Fruit fly (Drosophila melanogaster): ENCODE data around the gene CG14418.

The CG14418 gene

dm6 chrX:2907105-2907694 is 23.7 kb upstream of the CG14418 start (continued):
- TF ChIP-seq CG31441 (GFP tag; IDR thresholded peaks at IDR 0.05) (0 out of 2 replicates have a peak, but pooled peaks have one; percentile 23), abd-A (tag; optimal IDR thresholded peaks at IDR 0.05) (no peak), Nf-YA (GFP tag; IDR thresholded peaks at IDR 0.05) (no peak), Fer2 (tag; optimal IDR thresholded peaks at IDR 0.05) (no peak), CG30431 (GFP tag; optimal IDR thresholded peaks at IDR 0.05) (no peak), crp (GFP tag; optimal IDR thresholded peaks at IDR 0.05) (no peak), slp2 (GFP tag; optimal IDR thresholded peaks at IDR 0.05) (no peak), CG17802 (tag; optimal IDR thresholded peaks at IDR 0.05) (no peak), slbo (GFP tag; IDR thresholded peaks at IDR 0.05) (no peak), CG3281 (GFP tag; optimal IDR thresholded peaks at IDR 0.05) (no peak), salm (tag; optimal IDR thresholded peaks at IDR 0.05) (no peak), jumu (GFP tag; optimal IDR thresholded peaks at IDR 0.05) (no peak), CG10267 (tag; optimal IDR thresholded peaks at IDR 0.05) (no peak), Chrac-16 (GFP tag; optimal IDR thresholded peaks at IDR 0.05) (no peak), CG17829 (tag; optimal IDR thresholded peaks at IDR 0.05) (no peak), usp (GFP tag; optimal IDR thresholded peaks at IDR 0.05) (no peak), ind (GFP tag; optimal IDR thresholded peaks at IDR 0.05) (no peak), crc (GFP tag; optimal IDR thresholded peaks at IDR 0.05) (no peak), CG13624 (GFP tag; optimal IDR thresholded peaks at IDR 0.05) (no peak), Taf1 (GFP tag; IDR thresholded peaks at IDR 0.05) (no peak), Ets65A (GFP tag) (peak; percentile 81), CG7357 (GFP tag; IDR thresholded peaks at IDR 0.05) (no peak), ttk (GFP tag; IDR thresholded peaks at IDR 0.05) (peak; percentile 51; the same call in 1 of the 2 replicates), pho (GFP tag; optimal IDR thresholded peaks at IDR 0.05) (no peak), wdn (GFP tag; IDR thresholded peaks at IDR 0.05) (no peak), C15 (GFP tag; IDR thresholded peaks at IDR 0.05) (no peak), CG17912 (GFP tag; optimal IDR thresholded peaks at IDR 0.05) (no peak), gem (tag; optimal IDR thresholded peaks at IDR 0.05) (peak; percentile 28), CG14441 (GFP tag; IDR thresholded peaks at IDR 0.05) (no peak), CG11504 (tag; optimal IDR thresholded peaks at IDR 0.05) (peak; percentile 37), CG4360 (GFP tag; IDR thresholded peaks at IDR 0.05) (no peak), ems (GFP tag; optimal IDR thresholded peaks at IDR 0.05) (no peak), dati (GFP tag; IDR thresholded peaks at IDR 0.05) (no peak), phol (tag; optimal IDR thresholded peaks at IDR 0.05) (peak; percentile 5), CG10321 (GFP tag; IDR thresholded peaks at IDR 0.05) (no peak), Hr51 (GFP tag; optimal IDR thresholded peaks at IDR 0.05) (peak in 1 of 2 experiments; percentile 13), HLH4C (GFP tag; IDR thresholded peaks at IDR 0.05; ENCODE audit: partially characterized antibody) (no peak), CG32767 (GFP tag; IDR thresholded peaks at IDR 0.05) (no peak), CG32772 (GFP tag; IDR thresholded peaks at IDR 0.05) (0 out of 2 replicates have a peak, but pooled peaks have one; percentile 21), CG33557 (GFP tag; optimal IDR thresholded peaks at IDR 0.05) (no peak), ham (GFP tag; IDR thresholded peaks at IDR 0.05) (no peak), CG13424 (tag; optimal IDR thresholded peaks at IDR 0.05) (no peak), sisA (GFP tag; IDR thresholded peaks at IDR 0.05) (peak; percentile 47; the same call in 1 of the 2 replicates), wor (GFP tag; IDR thresholded peaks at IDR 0.05) (no peak), lola (GFP tag; optimal IDR thresholded peaks at IDR 0.05) (no peak), bbx (GFP tag; IDR thresholded peaks at IDR 0.05; ENCODE audit: partially characterized antibody) (no peak), Rfx (GFP tag; IDR thresholded peaks at IDR 0.05) (0 out of 2 replicates have a peak, but pooled peaks have one; percentile 15), sr (GFP tag; IDR thresholded peaks at IDR 0.05) (no peak), lilli (GFP tag; optimal IDR thresholded peaks at IDR 0.05) (no peak), CG18262 (tag; optimal IDR thresholded peaks at IDR 0.05) (no peak), CG10959 (GFP tag; IDR thresholded peaks at IDR 0.05) (no peak)
